Worm (Caenorhabditis elegans) whole organism, L4/young adult: Measurements from ENCODE around the gene F44E2.3.

Experiments
- W03F9.2 ChIP-seq: fragments of 150-350 bp; optimal IDR thresholded peaks from 2 replicates; lab custom pipeline; 2014; ENCODE audit warnings: missing biosample characterization, missing genetic modification characterization
- dao-5 ChIP-seq: sonication (generic microtip); optimal IDR thresholded peaks from 2 replicates; lab custom pipeline; 2016; ENCODE audit warnings: missing genotype, missing genetic modification characterization, moderate library complexity, missing compliant biosample characterization
- him-1 ChIP-seq: sonication (generic microtip); optimal IDR thresholded peaks from 2 replicates; lab custom pipeline; 2016; ENCODE audit warnings: missing genotype, missing genetic modification reagents, missing genetic modification characterization, missing compliant biosample characterization

DNA sequence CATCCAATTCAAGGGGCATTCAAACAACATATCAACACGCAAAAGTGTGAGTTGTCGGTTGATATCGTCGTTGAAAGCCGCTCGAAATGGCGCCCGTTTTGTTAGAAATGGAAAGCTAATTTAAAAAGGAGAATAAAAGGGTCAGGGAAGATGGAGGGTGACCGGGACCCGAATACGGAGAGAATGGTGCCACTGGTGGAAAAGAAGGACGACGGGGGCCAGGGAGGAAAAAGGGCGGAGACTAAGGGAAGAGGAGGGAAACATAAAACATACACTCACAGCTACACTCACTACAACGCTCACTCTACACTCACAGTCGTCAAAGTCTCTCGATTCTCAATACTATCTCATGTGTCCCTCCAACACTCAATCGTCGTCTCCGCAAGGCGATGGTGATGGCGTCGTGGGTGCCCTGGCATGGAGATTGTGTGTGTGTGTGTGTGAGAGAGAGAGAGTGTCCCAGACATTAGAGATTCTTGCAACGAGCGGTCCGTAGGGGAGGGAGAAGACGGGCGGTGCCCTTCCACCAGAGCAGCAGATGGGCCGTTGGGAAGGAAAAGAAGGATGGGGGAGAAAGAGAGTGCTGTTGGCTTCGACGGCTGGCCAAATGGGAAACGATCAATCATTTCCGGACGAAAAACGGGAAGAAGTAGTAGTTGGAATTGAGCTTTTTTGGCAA, 45.0 kb upstream of the F44E2.3 start:
- TF ChIP-seq W03F9.2 (tag; lab: Kevin White, UChicago) (no peak), him-1 (tag; lab: Kevin White, UChicago) (peak; percentile 86), dao-5 (tag; lab: Kevin White, UChicago) (no peak)
